Worm (Caenorhabditis elegans) whole organism, L1 larva: ENCODE results near the gene R07D5.2.

Experiments
- alr-1 ChIP-seq: fragments of 200-800 bp; sonication (Bioruptor generic); optimal IDR thresholded peaks from 2 replicates; lab custom pipeline; 2018; ENCODE audit warnings: borderline replicate concordance, mild to moderate bottlenecking, missing genetic modification characterization, missing compliant biosample characterization
- ama-1 ChIP-seq: fragments of 150-350 bp; optimal IDR thresholded peaks from 2 replicates; lab custom pipeline; 2014
- blmp-1 ChIP-seq: fragments of 150-350 bp; optimal IDR thresholded peaks from 2 replicates; lab custom pipeline; 2014; ENCODE audit warnings: missing biosample characterization, missing genetic modification characterization
- ceh-63 ChIP-seq: fragments of 200-800 bp; sonication (Bioruptor generic); optimal IDR thresholded peaks from 2 replicates; lab custom pipeline; 2018; ENCODE audit warnings: mild to moderate bottlenecking, missing genetic modification characterization, missing compliant biosample characterization
- ceh-90 ChIP-seq: sonication (generic microtip); optimal IDR thresholded peaks from 2 replicates; lab custom pipeline; 2016; ENCODE audit warnings: missing genetic modification characterization, missing compliant biosample characterization
- efl-1 ChIP-seq, 4 experiments: fragments of 150-350 bp; optimal IDR thresholded peaks in 3 of 4; peaks in 1 of 4; 1 replicate in 1 of 4; 2 replicates in 3 of 4; lab custom pipeline; 2014; ENCODE audit warnings: missing biosample characterization in 2 of 4, missing genetic modification characterization in 2 of 4, missing genetic modification reagents in 2 of 4
- ets-5 ChIP-seq: fragments of 200-800 bp; sonication (Bioruptor generic); IDR thresholded peaks from 2 replicates; pipeline ENCODE4 v1.3.6; 2022; ENCODE audit warnings: missing genetic modification characterization, missing compliant biosample characterization
- hpl-2 ChIP-seq: fragments of 150-350 bp; optimal IDR thresholded peaks from 2 replicates; lab custom pipeline; 2014; ENCODE audit warnings: missing biosample characterization, missing genetic modification reagents, missing genetic modification characterization
- jun-1 ChIP-seq: fragments of 150-350 bp; optimal IDR thresholded peaks from 2 replicates; lab custom pipeline; 2014; ENCODE audit warnings: missing biosample characterization, missing genetic modification reagents, missing genetic modification characterization
- lir-3 ChIP-seq: sonication (generic microtip); optimal IDR thresholded peaks from 2 replicates; lab custom pipeline; 2016; ENCODE audit warnings: mild to moderate bottlenecking, missing genetic modification characterization, moderate library complexity, missing compliant biosample characterization; ENCODE audit not compliant: poor library complexity
- lsy-2 ChIP-seq, 2 experiments: fragments of 150-350 bp; optimal IDR thresholded peaks; 2 replicates each; lab custom pipeline; 2014; ENCODE audit warnings: missing biosample characterization in 2 of 2, missing genetic modification characterization in 2 of 2
- mef-2 ChIP-seq: fragments of 150-350 bp; optimal IDR thresholded peaks from 2 replicates; lab custom pipeline; 2014; ENCODE audit warnings: missing biosample characterization, missing genetic modification characterization
- nhr-237 ChIP-seq: fragments of 150-350 bp; optimal IDR thresholded peaks from 2 replicates; lab custom pipeline; 2014; ENCODE audit warnings: missing biosample characterization, missing genetic modification characterization
- nhr-47 ChIP-seq: sonication (generic microtip); optimal IDR thresholded peaks from 2 replicates; lab custom pipeline; 2016; ENCODE audit warnings: mild to moderate bottlenecking, missing genetic modification characterization, moderate library complexity, missing compliant biosample characterization
- nhr-76 ChIP-seq: sonication (generic microtip); optimal IDR thresholded peaks from 2 replicates; lab custom pipeline; 2017; ENCODE audit warnings: missing biosample characterization, missing genetic modification characterization
- nhr-77 ChIP-seq: fragments of 150-350 bp; optimal IDR thresholded peaks from 2 replicates; lab custom pipeline; 2014; ENCODE audit warnings: missing biosample characterization, missing genetic modification characterization
- pag-3 ChIP-seq: sonication (generic microtip); optimal IDR thresholded peaks from 2 replicates; lab custom pipeline; 2017; ENCODE audit warnings: missing genetic modification characterization, mild to moderate bottlenecking, missing compliant biosample characterization, antibody characterized with exemption, borderline replicate concordance; ENCODE audit not compliant: insufficient read depth
- snpc-4 ChIP-seq: fragments of 150-350 bp; optimal IDR thresholded peaks from 2 replicates; lab custom pipeline; 2014; ENCODE audit warnings: missing biosample characterization, missing genetic modification characterization
- snu-23 ChIP-seq: sonication (generic microtip); optimal IDR thresholded peaks from 2 replicates; lab custom pipeline; 2016; ENCODE audit warnings: missing genetic modification characterization, missing compliant biosample characterization
- sox-4 ChIP-seq: sonication (generic microtip); optimal IDR thresholded peaks from 2 replicates; lab custom pipeline; 2016; ENCODE audit warnings: missing genetic modification characterization, missing compliant biosample characterization
- tlp-1 ChIP-seq: fragments of 150-350 bp; optimal IDR thresholded peaks from 2 replicates; lab custom pipeline; 2014; ENCODE audit warnings: missing biosample characterization, missing genetic modification characterization
- unc-130 ChIP-seq: fragments of 150-350 bp; optimal IDR thresholded peaks from 2 replicates; lab custom pipeline; 2017; ENCODE audit warnings: missing biosample characterization, missing genetic modification characterization, inconsistent platforms
- unc-30 ChIP-seq: sonication (generic microtip); optimal IDR thresholded peaks from 2 replicates; lab custom pipeline; 2017; ENCODE audit warnings: missing biosample characterization, missing genetic modification characterization
- unc-62 ChIP-seq: fragments of 150-350 bp; optimal IDR thresholded peaks from 2 replicates; lab custom pipeline; 2014; ENCODE audit warnings: missing biosample characterization, missing genetic modification reagents, missing genetic modification characterization
- unc-98 ChIP-seq: fragments of 200-800 bp; sonication (Bioruptor generic); IDR thresholded peaks from 2 replicates; pipeline ENCODE4 v1.3.6; 2022; ENCODE audit warnings: missing genetic modification characterization, missing compliant biosample characterization
- ztf-4 ChIP-seq: fragments of 150-350 bp; optimal IDR thresholded peaks from 2 replicates; lab custom pipeline; 2014; ENCODE audit warnings: missing biosample characterization, missing genetic modification characterization

R07D5.2 gene

DNA sequence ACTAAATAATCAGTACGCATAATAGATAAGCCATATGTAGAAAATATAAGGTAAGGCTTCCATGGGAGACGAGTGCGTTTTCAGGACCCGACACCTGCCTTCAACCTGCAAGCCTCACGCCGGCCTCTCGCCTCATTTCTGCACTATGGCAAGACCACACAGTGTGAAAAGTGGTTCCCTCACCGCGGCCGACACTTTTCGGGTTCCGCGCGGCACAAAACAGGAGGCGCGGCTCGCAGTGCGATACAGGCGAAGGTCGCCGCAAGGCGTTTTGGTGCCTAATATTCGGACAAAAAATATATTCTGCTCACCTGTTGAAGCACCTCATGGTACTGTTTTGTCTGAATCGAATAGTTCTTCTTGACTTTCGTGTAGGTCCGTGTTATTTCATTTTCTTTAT is 46.3 kb downstream of the R07D5.2 start:
- TF ChIP-seq snpc-4 (tag; lab: Kevin White, UChicago) (peak; percentile 54), efl-1 (optimal IDR thresholded peaks at IDR 0.05; lab: Kevin White, UChicago) (no peak), efl-1 (GFP tag; optimal IDR thresholded peaks at IDR 0.05 in 1 of 2; lab: Kevin White, UChicago) (no peak), pag-3 (tag; lab: Kevin White, UChicago) (no peak), unc-98 (GFP tag; lab: Robert Waterston, UW) (no peak), lsy-2 (tag; optimal IDR thresholded peaks at IDR 0.05; lab: Kevin White, UChicago) (no peak)

DNA sequence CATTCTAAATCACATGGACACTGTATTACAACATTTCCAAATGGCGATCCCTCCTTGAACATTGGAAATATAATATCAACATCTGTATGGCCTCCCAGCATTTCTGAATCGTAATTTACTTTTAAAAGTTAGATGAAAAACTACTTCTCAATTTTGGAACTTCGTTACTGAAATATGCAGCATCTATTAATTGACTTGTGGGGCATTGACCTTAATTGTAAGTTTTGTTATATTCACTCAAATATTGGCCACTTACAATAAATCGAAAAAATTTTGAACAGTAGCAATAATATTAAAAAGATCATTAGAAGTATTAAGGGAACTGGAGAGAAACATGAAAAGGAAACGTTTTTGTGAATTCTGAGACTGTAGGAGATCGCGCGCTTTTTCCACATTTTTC is 47.2 kb downstream of the R07D5.2 start, which contains the start of gene mam-6:
Gene mam-6, minus strand, starts transcription at position 101 of the 400 bp plus-strand sequence.
- TF ChIP-seq blmp-1 (tag; lab: Kevin White, UChicago) = no peak
- TF ChIP-seq nhr-77 = no peak
- TF ChIP-seq, all 84 proteins: peak for 0

DNA sequence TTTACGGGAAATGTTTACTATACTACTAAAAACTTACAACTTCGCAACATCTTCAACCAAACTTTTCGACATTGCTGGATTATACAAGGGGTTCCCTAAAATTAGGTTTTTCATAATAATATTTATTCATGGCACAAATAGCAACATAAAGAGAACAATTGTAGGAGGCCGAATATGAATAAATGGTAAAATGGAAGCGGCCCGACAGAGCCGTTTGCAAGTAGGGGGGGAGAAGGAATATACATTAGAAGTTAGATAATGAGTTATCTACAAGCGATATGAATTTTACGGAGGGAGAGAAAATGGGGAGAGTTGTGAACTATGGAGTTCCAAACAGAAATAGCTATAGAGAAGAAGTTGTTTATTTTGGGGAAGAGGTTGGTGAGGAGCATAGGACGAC is 56.1 kb downstream of the R07D5.2 start, which contains the start of gene fbxa-96:
Gene fbxa-96, minus strand, starts transcription at position 101 of the 400 bp plus-strand sequence.
- TF ChIP-seq lir-3 (tag; lab: Kevin White, UChicago) = no peak
- TF ChIP-seq ets-5 (GFP tag; lab: Robert Waterston, UW) = no peak
- TF ChIP-seq nhr-47 = no peak
- TF ChIP-seq unc-62 = no peak
- TF ChIP-seq snpc-4 (tag; lab: Kevin White, UChicago) = no peak
- no peak for TF ChIP-seq ama-1 (lab: Kevin White, UChicago)
- no peak for TF ChIP-seq unc-130 (tag; lab: Kevin White, UChicago)
- TF ChIP-seq alr-1 (tag; lab: Kevin White, UChicago) = no peak
- TF ChIP-seq jun-1 (tag; lab: Kevin White, UChicago) = no peak
- no peak for TF ChIP-seq ceh-90
- TF ChIP-seq unc-30 (tag; lab: Kevin White, UChicago) = no peak
- no peak for TF ChIP-seq snu-23 (GFP tag; lab: Kevin White, UChicago)
- no peak for TF ChIP-seq mef-2
- TF ChIP-seq nhr-76 (tag; lab: Kevin White, UChicago) = no peak
- TF ChIP-seq sox-4 (tag; lab: Kevin White, UChicago) = no peak
- no peak for TF ChIP-seq ceh-63 (GFP tag; lab: Kevin White, UChicago)
- no peak for TF ChIP-seq tlp-1 (tag; lab: Kevin White, UChicago)
- TF ChIP-seq ztf-4 (tag; lab: Kevin White, UChicago) = no peak
- no peak for TF ChIP-seq nhr-237
- no peak for TF ChIP-seq hpl-2 (GFP tag; lab: Kevin White, UChicago)
